Worm (Caenorhabditis elegans) whole organism, early embryonic: Measurements from ENCODE around the gene F49C12.12.

Source experiments
- ama-1 ChIP-seq: fragments of 150-350 bp; optimal IDR thresholded peaks from 2 replicates; lab custom pipeline; 2014
- hmg-4 ChIP-seq: fragments of 200-800 bp; sonication (Bioruptor generic); optimal IDR thresholded peaks from 2 replicates; lab custom pipeline; 2018; ENCODE audit warnings: mild to moderate bottlenecking, missing genetic modification characterization, missing compliant biosample characterization
- hnd-1 ChIP-seq: sonication (generic microtip); optimal IDR thresholded peaks from 2 replicates; lab custom pipeline; 2016; ENCODE audit warnings: missing genetic modification characterization, missing compliant biosample characterization
- scrt-1 ChIP-seq: fragments of 200-800 bp; sonication (Bioruptor generic); IDR thresholded peaks from 2 replicates; pipeline ENCODE4 v1.3.6; 2022; ENCODE audit warnings: missing genetic modification characterization, missing compliant biosample characterization

DNA sequence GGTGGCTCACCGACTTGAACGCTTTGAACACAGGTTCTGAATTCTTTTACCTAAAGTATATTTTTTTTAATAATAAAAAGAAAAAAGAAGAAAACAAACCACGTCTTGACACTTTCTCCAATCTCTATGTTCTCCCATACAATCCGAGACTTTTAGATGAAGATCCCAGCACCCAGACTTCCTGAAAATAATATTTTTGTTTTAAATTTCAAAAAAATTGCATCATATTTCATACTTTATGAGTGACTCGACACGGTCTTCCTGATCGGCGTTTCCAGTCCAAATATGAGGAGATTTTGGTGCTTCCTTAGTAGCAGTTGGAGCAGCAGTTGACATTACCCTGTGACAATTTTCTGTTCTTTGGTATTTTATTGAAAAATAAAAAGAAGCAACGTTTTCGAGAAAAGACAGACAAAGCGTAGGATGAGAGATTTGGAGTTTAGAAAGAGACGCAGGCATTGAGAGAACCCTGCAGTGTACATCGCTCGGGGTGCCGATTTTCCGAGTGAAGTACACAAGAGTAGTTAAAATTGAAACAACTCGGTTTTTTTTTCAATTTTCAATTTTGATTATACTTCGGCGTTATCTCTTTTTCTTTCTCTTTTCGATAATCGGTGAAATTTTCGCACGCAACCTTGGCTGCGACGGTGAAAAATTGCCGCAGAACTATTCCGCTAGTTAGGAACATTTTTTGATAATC, 14.8 kb upstream of the F49C12.12 start, which contains the start of the genes coa-4 and T20D3.14:
- no peak for TF ChIP-seq scrt-1 (GFP tag; lab: Robert Waterston, UW)
- no peak for TF ChIP-seq ama-1 (lab: Kevin White, UChicago)
- TF ChIP-seq hmg-4: no peak
- no peak for TF ChIP-seq hnd-1
